Worm (Caenorhabditis elegans) whole organism, L4 larva: ENCODE results near the gene F23F12.3.
A peak's percentile ranks its signal among the peaks of the same experiment; 100 is the strongest.

Source experiments
- D1046.2 ChIP-seq: fragments of 200-800 bp; sonication (Bioruptor generic); IDR thresholded peaks from 2 replicates; pipeline ENCODE4 v1.3.6; 2022; ENCODE audit warnings: missing genetic modification characterization, missing compliant biosample characterization
- F10B5.3 ChIP-seq: sonication (generic microtip); optimal IDR thresholded peaks from 2 replicates; lab custom pipeline; 2016; ENCODE audit warnings: mild to moderate bottlenecking, missing genetic modification characterization, missing compliant biosample characterization
- F26F4.8 ChIP-seq: fragments of 200-800 bp; sonication (Bioruptor generic); conservative IDR thresholded peaks from 2 replicates; pipeline ENCODE4 v1.3.6; 2022; ENCODE audit warnings: missing genetic modification characterization, missing compliant biosample characterization
- R02D3.7 ChIP-seq: fragments of 150-350 bp; sonication (generic microtip); optimal IDR thresholded peaks from 3 replicates; lab custom pipeline; 2014; ENCODE audit warnings: missing biosample characterization, missing genetic modification characterization
- ZK337.2 ChIP-seq: fragments of 200-800 bp; sonication (Bioruptor generic); IDR thresholded peaks from 2 replicates; pipeline ENCODE4 v1.3.6; 2022; ENCODE audit warnings: missing genetic modification reagents, missing genetic modification characterization, missing compliant biosample characterization
- aha-1 ChIP-seq: fragments of 150-350 bp; peaks from one replicate; lab custom pipeline; 2014; ENCODE audit warnings: missing biosample characterization, missing genetic modification characterization
- cey-2 ChIP-seq: sonication (generic microtip); optimal IDR thresholded peaks from 3 replicates; lab custom pipeline; 2017; ENCODE audit warnings: missing genetic modification characterization, mild to moderate bottlenecking, missing compliant biosample characterization, antibody characterized with exemption, borderline replicate concordance; ENCODE audit not compliant: insufficient read depth
- ctbp-1 ChIP-seq: fragments of 200-800 bp; sonication (Bioruptor generic); IDR thresholded peaks from 2 replicates; pipeline ENCODE4 v1.3.6; 2022; ENCODE audit warnings: missing genetic modification reagents, missing genetic modification characterization, missing compliant biosample characterization
- daf-8 ChIP-seq: fragments of 200-800 bp; sonication (Bioruptor generic); IDR thresholded peaks from 2 replicates; pipeline ENCODE4 v1.3.6; 2022; ENCODE audit warnings: missing genetic modification characterization, missing compliant biosample characterization
- dmd-6 ChIP-seq: fragments of 200-800 bp; sonication (Bioruptor generic); IDR thresholded peaks from 2 replicates; pipeline ENCODE4 v1.3.6; 2022; ENCODE audit warnings: missing genetic modification reagents, missing genetic modification characterization, missing compliant biosample characterization
- dmd-8 ChIP-seq: fragments of 200-800 bp; sonication (Bioruptor generic); IDR thresholded peaks from 2 replicates; pipeline ENCODE4 v1.3.6; 2022; ENCODE audit warnings: missing genetic modification characterization, missing compliant biosample characterization
- dmd-9 ChIP-seq: fragments of 200-800 bp; sonication (Bioruptor generic); IDR thresholded peaks from 2 replicates; pipeline ENCODE4 v1.3.6; 2022; ENCODE audit warnings: missing genetic modification reagents, missing genetic modification characterization, missing compliant biosample characterization
- dpl-1 ChIP-seq: fragments of 150-350 bp; optimal IDR thresholded peaks from 2 replicates; lab custom pipeline; 2014; ENCODE audit warnings: missing biosample characterization, missing genetic modification reagents, missing genetic modification characterization
- dve-1 ChIP-seq: sonication (generic microtip); optimal IDR thresholded peaks from 2 replicates; lab custom pipeline; 2017; ENCODE audit warnings: antibody characterized with exemption, mild to moderate bottlenecking, missing genetic modification characterization, missing compliant biosample characterization; ENCODE audit not compliant: insufficient read depth
- fos-1 ChIP-seq: fragments of 150-350 bp; optimal IDR thresholded peaks from 2 replicates; lab custom pipeline; 2014; ENCODE audit warnings: missing biosample characterization, missing genetic modification characterization
- lin-29 ChIP-seq: fragments of 200-800 bp; sonication (Bioruptor generic); IDR thresholded peaks from 2 replicates; pipeline ENCODE4 v1.3.6; 2022; ENCODE audit warnings: missing genetic modification reagents, missing genetic modification characterization, missing compliant biosample characterization
- lir-3 ChIP-seq: sonication (generic microtip); optimal IDR thresholded peaks from 2 replicates; lab custom pipeline; 2016; ENCODE audit warnings: mild to moderate bottlenecking, missing genetic modification characterization, missing compliant biosample characterization
- lsy-2 ChIP-seq, 2 experiments: fragments of 150-350 bp in 1 of 2; sonication (generic microtip) in 1 of 2; optimal IDR thresholded peaks; 2 replicates each; lab custom pipeline; 2014 to 2017; ENCODE audit warnings: missing biosample characterization in 2 of 2, missing genetic modification characterization in 2 of 2
- madf-9 ChIP-seq: fragments of 200-800 bp; sonication (Bioruptor generic); conservative IDR thresholded peaks from 2 replicates; pipeline ENCODE4 v1.3.6; 2022; ENCODE audit warnings: missing genetic modification reagents, missing genetic modification characterization, missing compliant biosample characterization
- mdt-29 ChIP-seq: fragments of 200-800 bp; sonication (Bioruptor generic); IDR thresholded peaks from 2 replicates; pipeline ENCODE4 v1.3.6; 2022; ENCODE audit warnings: missing genetic modification reagents, missing genetic modification characterization, missing compliant biosample characterization
- mxl-2 ChIP-seq: fragments of 200-800 bp; sonication (Bioruptor generic); conservative IDR thresholded peaks from 2 replicates; pipeline ENCODE4 v1.3.6; 2022; ENCODE audit warnings: missing genetic modification reagents, missing genetic modification characterization, missing compliant biosample characterization
- nhr-10 ChIP-seq: fragments of 150-350 bp; optimal IDR thresholded peaks from 2 replicates; lab custom pipeline; 2014; ENCODE audit warnings: missing biosample characterization, missing genetic modification characterization
- nhr-102 ChIP-seq: sonication (generic microtip); optimal IDR thresholded peaks from 2 replicates; lab custom pipeline; 2016; ENCODE audit warnings: mild to moderate bottlenecking, missing genetic modification characterization, moderate library complexity, missing compliant biosample characterization
- nhr-111 ChIP-seq: fragments of 200-800 bp; sonication (Bioruptor generic); optimal IDR thresholded peaks from 2 replicates; lab custom pipeline; 2018; ENCODE audit warnings: mild to moderate bottlenecking, missing genetic modification characterization, missing compliant biosample characterization
- nhr-25 ChIP-seq: sonication (generic microtip); optimal IDR thresholded peaks from 2 replicates; lab custom pipeline; 2017; ENCODE audit warnings: missing genetic modification characterization, mild to moderate bottlenecking, missing compliant biosample characterization, antibody characterized with exemption, moderate library complexity, borderline replicate concordance; ENCODE audit not compliant: insufficient read depth
- nhr-42 ChIP-seq: fragments of 200-800 bp; sonication (Bioruptor generic); IDR thresholded peaks from 2 replicates; pipeline ENCODE4 v1.3.6; 2022; ENCODE audit warnings: missing genetic modification characterization, missing compliant biosample characterization
- nhr-48 ChIP-seq: sonication (generic microtip); optimal IDR thresholded peaks from 2 replicates; lab custom pipeline; 2016; ENCODE audit warnings: mild to moderate bottlenecking, missing genetic modification characterization, missing compliant biosample characterization
- nhr-6 ChIP-seq: fragments of 150-350 bp; optimal IDR thresholded peaks from 2 replicates; lab custom pipeline; 2014; ENCODE audit warnings: missing biosample characterization, missing genetic modification characterization
- nhr-76 ChIP-seq: fragments of 150-350 bp; optimal IDR thresholded peaks from 2 replicates; lab custom pipeline; 2014; ENCODE audit warnings: missing biosample characterization, missing genetic modification characterization
- nhr-77 ChIP-seq: fragments of 150-350 bp; optimal IDR thresholded peaks from 2 replicates; lab custom pipeline; 2014; ENCODE audit warnings: missing biosample characterization, missing genetic modification characterization
- pha-4 ChIP-seq, 2 experiments: fragments of 150-350 bp in 1 of 2; fragments of 200-800 bp in 1 of 2; sonication (Bioruptor generic) in 1 of 2; IDR thresholded peaks in 1 of 2; optimal IDR thresholded peaks in 1 of 2; 2 replicates each; pipeline versions ENCODE4 v1.3.6 to Lab custom; 2014 to 2022; ENCODE audit warnings: missing genetic modification characterization in 2 of 2, missing genetic modification reagents in 2 of 2, missing biosample characterization in 1 of 2, missing compliant biosample characterization in 1 of 2
- php-3 ChIP-seq: fragments of 200-800 bp; sonication (Bioruptor generic); IDR thresholded peaks from 2 replicates; pipeline ENCODE4 v1.3.6; 2022; ENCODE audit warnings: missing genetic modification reagents, missing genetic modification characterization, missing compliant biosample characterization
- pqm-1 ChIP-seq: sonication (generic microtip); optimal IDR thresholded peaks from 2 replicates; lab custom pipeline; 2017; ENCODE audit warnings: missing biosample characterization, missing genetic modification characterization
- rbr-2 ChIP-seq: sonication (generic microtip); optimal IDR thresholded peaks from 2 replicates; lab custom pipeline; 2016; ENCODE audit warnings: missing genotype, missing genetic modification characterization, missing compliant biosample characterization
- sdz-12 ChIP-seq: fragments of 200-800 bp; sonication (Bioruptor generic); optimal IDR thresholded peaks from 2 replicates; lab custom pipeline; 2018; ENCODE audit warnings: mild to moderate bottlenecking, missing genetic modification characterization, missing compliant biosample characterization
- snpc-1.2 ChIP-seq: fragments of 200-800 bp; sonication (Bioruptor generic); IDR thresholded peaks from 2 replicates; pipeline ENCODE4 v1.3.6; 2022; ENCODE audit warnings: missing genetic modification reagents, missing genetic modification characterization, missing compliant biosample characterization
- spr-1 ChIP-seq: sonication (generic microtip); optimal IDR thresholded peaks from 2 replicates; lab custom pipeline; 2016; ENCODE audit warnings: mild to moderate bottlenecking, missing genetic modification characterization, missing compliant biosample characterization
- spr-3 ChIP-seq: fragments of 200-800 bp; sonication (Bioruptor generic); optimal IDR thresholded peaks from 2 replicates; lab custom pipeline; 2018; ENCODE audit warnings: mild to moderate bottlenecking, missing genetic modification characterization, missing compliant biosample characterization
- tag-97 ChIP-seq: fragments of 200-800 bp; sonication (Bioruptor generic); IDR thresholded peaks from 2 replicates; pipeline ENCODE4 v1.3.6; 2022; ENCODE audit warnings: missing genetic modification characterization, missing compliant biosample characterization
- unc-62 ChIP-seq, 3 experiments: fragments of 150-350 bp in 1 of 3; sonication (generic microtip); optimal IDR thresholded peaks in 2 of 3; peaks in 1 of 3; 1 replicate in 1 of 3; 2 replicates in 2 of 3; lab custom pipeline; 2014 to 2017; ENCODE audit warnings: missing biosample characterization in 3 of 3, missing genetic modification characterization in 3 of 3, missing genetic modification reagents in 3 of 3, missing genotype in 1 of 3
- vab-7 ChIP-seq: fragments of 200-800 bp; sonication (Bioruptor generic); IDR thresholded peaks from 2 replicates; pipeline ENCODE4 v1.3.6; 2022; ENCODE audit warnings: missing genetic modification reagents, missing genetic modification characterization, missing compliant biosample characterization
- zip-11 ChIP-seq: fragments of 200-800 bp; sonication (Bioruptor generic); IDR thresholded peaks from 2 replicates; pipeline ENCODE4 v1.3.6; 2022; ENCODE audit warnings: missing genetic modification characterization, missing compliant biosample characterization
- zip-2 ChIP-seq: fragments of 150-350 bp; optimal IDR thresholded peaks from 2 replicates; lab custom pipeline; 2014; ENCODE audit warnings: missing biosample characterization, missing genetic modification characterization
- ztf-7 ChIP-seq: fragments of 150-350 bp; optimal IDR thresholded peaks from 2 replicates; lab custom pipeline; 2014; ENCODE audit warnings: missing biosample characterization, missing genetic modification characterization

The F23F12.3 gene

DNA sequence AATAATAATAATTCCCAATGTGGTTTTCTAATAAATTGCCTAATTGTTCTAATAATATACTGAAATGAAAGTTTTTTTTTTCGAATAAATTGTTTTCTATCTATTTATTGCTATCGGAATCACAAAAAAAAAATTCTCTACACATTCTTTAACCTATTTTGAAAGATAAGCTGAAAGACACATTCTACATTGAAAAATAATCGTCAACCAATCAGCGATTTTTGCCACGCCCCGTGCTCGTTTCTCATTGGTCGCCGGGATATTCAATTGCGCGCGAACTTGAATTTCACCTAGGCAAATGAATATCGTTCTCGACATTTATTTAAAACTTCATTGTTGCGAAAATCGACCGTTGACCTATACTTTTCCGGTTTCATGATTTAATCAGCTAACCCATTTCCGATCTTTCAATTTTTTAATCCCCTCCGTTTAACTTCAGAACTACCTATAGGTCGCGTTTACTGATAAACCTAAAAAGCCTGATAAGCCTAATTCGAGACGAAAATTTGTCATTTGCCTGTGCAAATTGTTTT is at the start of gene F23F12.3:
Gene F23F12.3 (plus strand): TSS at position 483 of the 533 bp plus-strand sequence.
- no peak for TF ChIP-seq ctbp-1 (GFP tag; lab: Robert Waterston, UW)
- TF ChIP-seq spr-3 (GFP tag; lab: Kevin White, UChicago): no peak
- TF ChIP-seq dve-1 (tag; lab: Kevin White, UChicago): no peak
- no peak for TF ChIP-seq pha-4 (GFP tag; IDR thresholded peaks at IDR 0.05; lab: Robert Waterston, UW)
- no peak for TF ChIP-seq pha-4 (tag; optimal IDR thresholded peaks at IDR 0.05; lab: Kevin White, UChicago)
- TF ChIP-seq pqm-1: peak; percentile 29
- TF ChIP-seq dmd-6 (GFP tag; lab: Robert Waterston, UW): peak; percentile 21; the same call in 1 of the 2 replicates
- TF ChIP-seq ZK337.2 (GFP tag; lab: Robert Waterston, UW): no peak
- no peak for TF ChIP-seq dmd-8
- no peak for TF ChIP-seq nhr-6 (tag; lab: Kevin White, UChicago)
- peak; percentile 74 for TF ChIP-seq aha-1 (tag; lab: Kevin White, UChicago)

DNA sequence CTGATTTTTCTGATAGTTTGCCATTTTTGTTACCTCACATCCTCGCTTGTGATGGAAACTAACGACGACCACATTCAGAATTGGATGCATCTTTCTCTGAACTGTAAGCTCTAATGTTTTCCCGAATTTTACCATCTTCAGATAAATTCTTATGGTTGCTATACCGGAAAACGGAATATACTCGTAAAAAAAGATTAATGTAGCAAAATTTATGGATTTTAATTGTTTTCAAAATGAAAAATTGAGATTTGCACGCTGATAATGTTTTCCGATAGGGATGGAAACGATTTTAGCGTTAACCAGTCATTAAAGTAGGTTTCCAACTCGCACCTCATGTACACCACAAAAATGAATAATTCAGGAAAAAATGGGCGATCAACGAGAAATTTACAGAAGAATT is 49.7 kb upstream of the F23F12.3 start, which contains the start of gene T26A5.6:
Gene T26A5.6 (minus strand): TSS at position 101 of the 400 bp plus-strand sequence.
- TF ChIP-seq nhr-77 (tag; lab: Kevin White, UChicago) (no peak), R02D3.7 (tag; lab: Kevin White, UChicago) (no peak), ztf-7 (tag; lab: Kevin White, UChicago) (no peak), fos-1 (tag; lab: Kevin White, UChicago) (no peak), mdt-29 (GFP tag; lab: Robert Waterston, UW) (no peak), dpl-1 (no peak), F26F4.8 (GFP tag; lab: Robert Waterston, UW) (no peak), nhr-76 (tag; lab: Kevin White, UChicago) (no peak), spr-1 (tag; lab: Kevin White, UChicago) (no peak), nhr-25 (tag; lab: Kevin White, UChicago) (no peak), dmd-9 (GFP tag; lab: Robert Waterston, UW) (no peak), nhr-111 (GFP tag; lab: Kevin White, UChicago) (no peak), nhr-10 (no peak), unc-62 (GFP tag; optimal IDR thresholded peaks at IDR 0.05 in 1 of 2; lab: Kevin White, UChicago) (no peak), unc-62 (tag; optimal IDR thresholded peaks at IDR 0.05; lab: Kevin White, UChicago) (no peak), dmd-8 (no peak), mxl-2 (GFP tag; lab: Robert Waterston, UW) (no peak)

- no peak for TF ChIP-seq cey-2 (tag; lab: Kevin White, UChicago)
- no peak for TF ChIP-seq zip-2 (tag; lab: Kevin White, UChicago)
- TF ChIP-seq lin-29 (GFP tag; lab: Robert Waterston, UW): no peak
- no peak for TF ChIP-seq zip-11 (GFP tag; lab: Robert Waterston, UW)
- no peak for TF ChIP-seq madf-9 (GFP tag; lab: Robert Waterston, UW)
- TF ChIP-seq nhr-77 (tag; lab: Kevin White, UChicago): no peak
- TF ChIP-seq nhr-42 (GFP tag; lab: Robert Waterston, UW): no peak
- no peak for TF ChIP-seq rbr-2
- TF ChIP-seq daf-8 (GFP tag; lab: Robert Waterston, UW): no peak
- no peak for TF ChIP-seq fos-1 (tag; lab: Kevin White, UChicago)
Observed at ce11 chrIII:6452278-6452677, 48.0 kb upstream of the F23F12.3 start, which contains the start of gene set-1. Gene set-1 (minus strand): TSS chrIII:6452378.

DNA sequence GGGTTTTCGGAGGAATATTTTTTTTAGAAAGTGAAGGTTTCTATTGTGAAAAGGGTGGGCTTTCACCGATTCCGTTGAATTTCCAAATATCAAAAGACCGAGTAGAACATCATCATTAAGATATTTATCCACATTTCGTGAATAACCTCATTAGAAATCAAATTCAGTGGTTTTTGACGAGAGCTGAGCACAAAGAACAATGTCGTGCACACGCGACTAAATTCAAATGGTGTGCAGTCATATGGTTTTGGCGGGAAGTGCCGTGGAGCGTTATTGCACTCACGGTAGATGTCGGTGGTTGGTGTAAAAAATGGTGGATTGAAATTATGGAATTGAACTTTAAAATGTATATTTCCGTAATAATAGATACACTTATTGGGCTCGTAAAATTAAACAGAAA is 47.6 kb upstream of the F23F12.3 start:
- TF ChIP-seq snpc-1.2: no peak
- no peak for TF ChIP-seq nhr-48 (tag; lab: Kevin White, UChicago)
- no peak for TF ChIP-seq php-3 (GFP tag; lab: Robert Waterston, UW)
- no peak for TF ChIP-seq lin-29 (GFP tag; lab: Robert Waterston, UW)
- TF ChIP-seq pqm-1: no peak
- TF ChIP-seq tag-97 (GFP tag; lab: Robert Waterston, UW): no peak
- TF ChIP-seq unc-62 (GFP tag; optimal IDR thresholded peaks at IDR 0.05 in 1 of 2; lab: Kevin White, UChicago): peak in 1 of 2 experiments; percentile 96
- TF ChIP-seq unc-62 (tag; optimal IDR thresholded peaks at IDR 0.05; lab: Kevin White, UChicago): no peak
- no peak for TF ChIP-seq vab-7 (GFP tag; lab: Robert Waterston, UW)
- TF ChIP-seq sdz-12 (GFP tag; lab: Kevin White, UChicago): no peak
- TF ChIP-seq D1046.2 (GFP tag; lab: Robert Waterston, UW): no peak
- TF ChIP-seq lsy-2 (tag; optimal IDR thresholded peaks at IDR 0.05; lab: Kevin White, UChicago): peak in 1 of 2 experiments; percentile 28
- TF ChIP-seq pha-4 (GFP tag; IDR thresholded peaks at IDR 0.05; lab: Robert Waterston, UW): no peak
- no peak for TF ChIP-seq pha-4 (tag; optimal IDR thresholded peaks at IDR 0.05; lab: Kevin White, UChicago)
- no peak for TF ChIP-seq lir-3 (tag; lab: Kevin White, UChicago)
- TF ChIP-seq F10B5.3 (tag; lab: Kevin White, UChicago): no peak
- no peak for TF ChIP-seq nhr-102
